Worm (Caenorhabditis elegans): ENCODE measurements around the gene ZK616.2.

DNA sequence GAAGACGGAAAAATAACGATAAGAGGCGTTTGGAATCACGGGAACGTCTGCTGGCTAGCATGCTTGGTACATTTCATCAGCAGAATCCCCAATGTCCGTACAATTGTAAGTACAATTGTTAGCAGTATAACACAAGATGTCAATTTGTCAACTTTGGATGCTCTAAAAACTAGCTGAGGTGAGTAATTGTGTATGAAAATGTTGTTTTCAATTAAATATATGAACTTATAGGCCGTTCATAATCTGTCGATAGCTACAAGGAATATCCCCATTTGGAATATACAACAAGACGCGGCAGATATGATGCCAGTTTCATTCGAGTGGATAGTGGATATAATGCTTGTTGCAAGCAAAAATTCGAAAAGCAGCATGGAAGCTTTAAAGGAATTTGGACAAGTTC lies 12.6 kb upstream of the ZK616.2 start, which contains the start of gene F41H10.12:
- TF ChIP-seq nhr-6 (tag; optimal IDR thresholded peaks at IDR 0.05), result no peak
- no peak for TF ChIP-seq unc-62 (GFP tag; optimal IDR thresholded peaks at IDR 0.05)
- no peak for TF ChIP-seq nhr-12 (tag; optimal IDR thresholded peaks at IDR 0.05)
- no peak for TF ChIP-seq ceh-16 (tag; optimal IDR thresholded peaks at IDR 0.05)
- no peak for TF ChIP-seq ceh-82 (tag; optimal IDR thresholded peaks at IDR 0.05)

Data from whole organism, L2 larva.